Fruit fly (Drosophila melanogaster) whole organism, embryonic: ENCODE data around the gene Pgd.

ENCODE experiments used
- Atf6 ChIP-seq: fragments of 200-800 bp; sonication (Bioruptor generic); IDR thresholded peaks from 2 replicates; pipeline ENCODE4 v1.3.6; 2022; ENCODE audit warnings: missing biosample characterization, missing genetic modification characterization
- BEAF-32 ChIP-seq: fragments of 200-800 bp; sonication (Bioruptor generic); optimal IDR thresholded peaks from 3 replicates; lab custom pipeline; 2017; ENCODE audit warnings: missing biosample characterization, missing genetic modification characterization, mild to moderate bottlenecking, moderate library complexity, missing genetic modification reagents
- CG10209 ChIP-seq: fragments of 200-800 bp; sonication (Bioruptor generic); optimal IDR thresholded peaks from 3 replicates; lab custom pipeline; 2017; ENCODE audit warnings: missing biosample characterization, mild to moderate bottlenecking, missing genetic modification characterization, missing genetic modification reagents
- CG12155 ChIP-seq: fragments of 200-800 bp; sonication (Bioruptor generic); optimal IDR thresholded peaks from 3 replicates; lab custom pipeline; 2016; ENCODE audit warnings: missing biosample characterization, missing genetic modification characterization
- CG15514 ChIP-seq: fragments of 200-800 bp; sonication (Bioruptor generic); optimal IDR thresholded peaks from 3 replicates; lab custom pipeline; 2017; ENCODE audit warnings: missing biosample characterization, missing genetic modification characterization, mild to moderate bottlenecking, moderate library complexity, missing genetic modification reagents
- CG16779 ChIP-seq: fragments of 200-800 bp; sonication (Bioruptor generic); IDR thresholded peaks from 2 replicates; pipeline ENCODE4 v1.3.6; 2022; ENCODE audit warnings: missing biosample characterization, missing genetic modification characterization
- CG17612 ChIP-seq: fragments of 200-800 bp; sonication (Bioruptor generic); IDR thresholded peaks from 2 replicates; pipeline ENCODE4 v1.3.6; 2022; ENCODE audit warnings: missing biosample characterization, missing genetic modification characterization
- CG18764 ChIP-seq: fragments of 200-800 bp; sonication (Bioruptor generic); optimal IDR thresholded peaks from 3 replicates; lab custom pipeline; 2016; ENCODE audit warnings: missing biosample characterization, missing genetic modification characterization
- CG2199 ChIP-seq: fragments of 200-800 bp; sonication (Bioruptor generic); IDR thresholded peaks from 3 replicates; pipeline ENCODE4 v1.3.6; 2022; ENCODE audit warnings: missing biosample characterization, missing genetic modification characterization
- CG5245 ChIP-seq: fragments of 200-800 bp; sonication (Bioruptor generic); optimal IDR thresholded peaks from 3 replicates; lab custom pipeline; 2016; ENCODE audit warnings: missing biosample characterization, missing genetic modification characterization
- CG6175 ChIP-seq: fragments of 200-800 bp; sonication (Bioruptor generic); IDR thresholded peaks from 3 replicates; pipeline ENCODE4 v1.3.6; 2022; ENCODE audit warnings: missing biosample characterization, missing genetic modification characterization
- CG6791 ChIP-seq: fragments of 200-800 bp; sonication (Bioruptor generic); IDR thresholded peaks from 3 replicates; pipeline ENCODE4 v1.3.6; 2022; ENCODE audit warnings: missing biosample characterization, missing genetic modification characterization; ENCODE audit not compliant: partially characterized antibody
- CG7987 ChIP-seq: fragments of 200-800 bp; sonication (Bioruptor generic); optimal IDR thresholded peaks from 2 replicates; lab custom pipeline; 2018; ENCODE audit warnings: missing biosample characterization, mild to moderate bottlenecking, missing genetic modification characterization, moderate library complexity
- CG8290 ChIP-seq, 3 experiments: fragments of 200-800 bp; sonication (Bioruptor generic); optimal IDR thresholded peaks; 2 replicates each; lab custom pipeline; 2016 to 2019; ENCODE audit warnings: missing biosample characterization in 3 of 3, missing genetic modification characterization in 3 of 3, mild to moderate bottlenecking in 2 of 3, moderate library complexity in 1 of 3
- Gug ChIP-seq: fragments of 200-800 bp; sonication (Bioruptor generic); IDR thresholded peaks from 4 replicates; pipeline ENCODE4 v1.3.6; 2022; ENCODE audit warnings: missing biosample characterization, missing genetic modification characterization
- H15 ChIP-seq: fragments of 200-800 bp; sonication (Bioruptor generic); IDR thresholded peaks from 3 replicates; pipeline ENCODE4 v1.3.6; 2022; ENCODE audit warnings: missing biosample characterization, missing genetic modification characterization
- Hr39 ChIP-seq: fragments of >200 bp; optimal IDR thresholded peaks from 2 replicates; lab custom pipeline; 2017
- Mrtf ChIP-seq: fragments of 200-800 bp; sonication (Bioruptor generic); IDR thresholded peaks from 3 replicates; pipeline ENCODE4 v1.3.6; 2022; ENCODE audit warnings: missing biosample characterization, missing genetic modification characterization
- Ssrp ChIP-seq: fragments of 200-800 bp; sonication (Bioruptor generic); optimal IDR thresholded peaks from 2 replicates; lab custom pipeline; 2018; ENCODE audit warnings: missing biosample characterization, mild to moderate bottlenecking, missing genetic modification characterization, moderate library complexity
- al ChIP-seq: fragments of 200-800 bp; sonication (Bioruptor generic); IDR thresholded peaks from 2 replicates; pipeline ENCODE4 v1.3.6; 2022; ENCODE audit warnings: missing biosample characterization, missing genetic modification characterization
- ap ChIP-seq: fragments of 200-800 bp; sonication (Bioruptor generic); IDR thresholded peaks from 2 replicates; pipeline ENCODE4 v1.3.6; 2022; ENCODE audit warnings: missing biosample characterization, missing genetic modification characterization
- br ChIP-seq: fragments of >200 bp; optimal IDR thresholded peaks from 2 replicates; lab custom pipeline; 2017
- bsh ChIP-seq, 2 experiments: fragments of 200-800 bp; sonication (Bioruptor generic); optimal IDR thresholded peaks; 2 replicates each; lab custom pipeline; 2017 to 2018; ENCODE audit warnings: mild to moderate bottlenecking in 2 of 2, missing biosample characterization in 2 of 2, missing genetic modification characterization in 2 of 2, moderate library complexity in 1 of 2
- caup ChIP-seq: fragments of 200-800 bp; sonication (Bioruptor generic); optimal IDR thresholded peaks from 3 replicates; lab custom pipeline; 2017; ENCODE audit warnings: missing biosample characterization, mild to moderate bottlenecking, missing genetic modification characterization, moderate library complexity; ENCODE audit not compliant: severe bottlenecking
- chm ChIP-seq: fragments of 200-800 bp; sonication (Bioruptor generic); IDR thresholded peaks from 2 replicates; pipeline ENCODE4 v1.3.6; 2022; ENCODE audit warnings: missing biosample characterization, missing genetic modification characterization
- cwo ChIP-seq: fragments of 200-800 bp; sonication (Bioruptor generic); optimal IDR thresholded peaks from 3 replicates; lab custom pipeline; 2017; ENCODE audit warnings: missing biosample characterization, missing genetic modification characterization, mild to moderate bottlenecking, moderate library complexity, missing genetic modification reagents
- dm ChIP-seq: fragments of 200-800 bp; sonication (Bioruptor generic); optimal IDR thresholded peaks from 3 replicates; lab custom pipeline; 2016; ENCODE audit warnings: missing biosample characterization, missing genetic modification characterization
- dmrt11E ChIP-seq: fragments of 200-800 bp; sonication (Bioruptor generic); optimal IDR thresholded peaks from 3 replicates; lab custom pipeline; 2018; ENCODE audit warnings: missing biosample characterization, mild to moderate bottlenecking, missing genetic modification characterization, moderate library complexity
- en ChIP-seq: fragments of 200-800 bp; sonication (Bioruptor generic); optimal IDR thresholded peaks from 2 replicates; lab custom pipeline; 2016; ENCODE audit warnings: missing biosample characterization, missing genetic modification characterization
- fd3F ChIP-seq: fragments of 200-800 bp; sonication (Bioruptor generic); optimal IDR thresholded peaks from 2 replicates; lab custom pipeline; 2018; ENCODE audit warnings: missing biosample characterization, mild to moderate bottlenecking, missing genetic modification characterization, moderate library complexity
- fru ChIP-seq: fragments of >200 bp; optimal IDR thresholded peaks from 2 replicates; lab custom pipeline; 2017
- gce ChIP-seq: fragments of 200-800 bp; sonication (Bioruptor generic); IDR thresholded peaks from 3 replicates; pipeline ENCODE4 v1.3.6; 2022; ENCODE audit warnings: missing biosample characterization, missing genetic modification characterization
- jumu ChIP-seq: fragments of 200-800 bp; sonication (Bioruptor generic); optimal IDR thresholded peaks from 3 replicates; lab custom pipeline; 2016; ENCODE audit warnings: missing biosample characterization, missing genetic modification characterization
- lab ChIP-seq: fragments of 200-800 bp; sonication (Bioruptor generic); optimal IDR thresholded peaks from 3 replicates; lab custom pipeline; 2017; ENCODE audit warnings: missing biosample characterization, missing genetic modification characterization, mild to moderate bottlenecking, moderate library complexity, missing genetic modification reagents
- lmd ChIP-seq: fragments of 200-800 bp; sonication (Bioruptor generic); IDR thresholded peaks from 2 replicates; pipeline ENCODE4 v1.3.6; 2022; ENCODE audit warnings: missing biosample characterization, missing genetic modification characterization
- lola ChIP-seq, 3 experiments: fragments of >200 bp in 2 of 3; fragments of 200-800 bp in 1 of 3; sonication (Bioruptor generic) in 1 of 3; optimal IDR thresholded peaks; 2 replicates each; lab custom pipeline; 2017 to 2019; ENCODE audit warnings: missing biosample characterization in 3 of 3, missing genetic modification characterization in 3 of 3, mild to moderate bottlenecking in 1 of 3, moderate library complexity in 1 of 3
- nau ChIP-seq: fragments of 200-800 bp; sonication (Bioruptor generic); optimal IDR thresholded peaks from 3 replicates; lab custom pipeline; 2017; ENCODE audit warnings: missing biosample characterization, mild to moderate bottlenecking, missing genetic modification characterization, missing genetic modification reagents
- nerfin-1 ChIP-seq: fragments of 200-800 bp; sonication (Bioruptor generic); optimal IDR thresholded peaks from 3 replicates; lab custom pipeline; 2019; ENCODE audit warnings: missing biosample characterization, mild to moderate bottlenecking, missing genetic modification characterization, moderate library complexity
- nmo ChIP-seq: fragments of 200-800 bp; sonication (Bioruptor generic); optimal IDR thresholded peaks from 2 replicates; lab custom pipeline; 2018; ENCODE audit warnings: missing biosample characterization, mild to moderate bottlenecking, missing genetic modification characterization, moderate library complexity
- odd ChIP-seq: fragments of 200-800 bp; sonication (Bioruptor generic); optimal IDR thresholded peaks from 2 replicates; lab custom pipeline; 2017; ENCODE audit warnings: missing biosample characterization, mild to moderate bottlenecking, missing genetic modification characterization
- pzg ChIP-seq: fragments of 200-800 bp; sonication (Bioruptor generic); optimal IDR thresholded peaks from 3 replicates; lab custom pipeline; 2018; ENCODE audit warnings: missing biosample characterization, mild to moderate bottlenecking, missing genetic modification characterization, moderate library complexity
- sc ChIP-seq, 3 experiments: fragments of >200 bp in 2 of 3; fragments of 200-800 bp in 1 of 3; sonication (Bioruptor generic) in 1 of 3; optimal IDR thresholded peaks; 2 replicates in 2 of 3; 3 replicates in 1 of 3; lab custom pipeline; 2017; ENCODE audit warnings: mild to moderate bottlenecking in 1 of 3, missing biosample characterization in 1 of 3, missing genetic modification characterization in 1 of 3, missing genetic modification reagents in 1 of 3
- slbo ChIP-seq: fragments of 200-800 bp; sonication (Bioruptor generic); IDR thresholded peaks from 2 replicates; pipeline ENCODE4 v1.3.6; 2022; ENCODE audit warnings: missing biosample characterization, missing genetic modification characterization
- ssp ChIP-seq: fragments of 200-800 bp; sonication (Bioruptor generic); IDR thresholded peaks from 2 replicates; pipeline ENCODE4 v1.3.6; 2022; ENCODE audit warnings: missing biosample characterization, missing genetic modification characterization
- sug ChIP-seq: fragments of 200-800 bp; optimal IDR thresholded peaks from 2 replicates; lab custom pipeline; 2019; ENCODE audit warnings: missing biosample characterization, mild to moderate bottlenecking, missing genetic modification characterization, moderate library complexity
- twi ChIP-seq: fragments of 200-800 bp; optimal IDR thresholded peaks from 2 replicates; lab custom pipeline; 2019; ENCODE audit warnings: missing biosample characterization, mild to moderate bottlenecking, missing genetic modification characterization, moderate library complexity
- z ChIP-seq: fragments of 200-800 bp; sonication (Bioruptor generic); IDR thresholded peaks from 3 replicates; pipeline ENCODE4 v1.3.6; 2022; ENCODE audit warnings: missing biosample characterization, missing genetic modification characterization

Gene Pgd

DNA sequence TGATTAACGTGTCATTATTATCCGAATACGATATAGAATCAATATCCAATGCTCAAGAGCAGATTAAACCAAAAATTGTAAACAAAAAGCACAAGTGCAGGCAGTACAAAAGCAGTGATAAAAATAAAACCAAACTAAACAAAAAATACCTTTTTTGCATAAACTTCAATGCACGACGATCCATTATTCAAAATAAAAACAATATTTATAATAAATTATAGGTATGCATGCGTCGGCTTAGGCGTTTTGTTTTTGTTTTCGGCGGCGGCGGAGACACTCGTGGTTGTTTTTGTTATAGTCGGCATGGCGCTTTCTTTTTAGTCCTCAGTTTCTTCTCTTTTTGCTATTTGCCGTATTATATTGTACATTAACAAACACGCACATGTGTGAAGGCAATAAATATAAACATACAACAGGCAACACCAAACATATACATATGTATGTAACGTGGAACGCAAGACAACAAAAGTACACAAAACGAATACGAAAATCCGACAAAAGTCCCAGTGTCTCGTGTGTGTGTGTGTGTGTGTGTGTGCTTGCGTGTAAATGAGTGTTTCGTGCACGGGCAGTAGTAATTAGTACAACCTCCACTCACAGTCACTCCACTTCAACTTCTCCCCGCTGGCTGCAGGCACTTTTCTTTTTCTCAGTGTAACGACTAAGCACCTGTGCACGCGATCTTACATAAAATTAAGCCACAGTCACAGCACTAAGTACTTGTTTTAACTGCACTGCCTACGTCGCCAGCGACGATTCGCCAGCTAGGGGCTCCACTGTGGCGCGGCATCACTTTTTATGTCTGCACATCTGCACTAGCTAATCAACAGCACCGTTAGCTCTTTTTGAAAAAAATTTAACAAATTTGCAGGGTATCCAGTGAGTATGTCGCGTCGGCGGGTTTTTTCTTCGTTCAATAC lies 8.8 kb upstream of the Pgd start (continued):
- TF ChIP-seq fd3F = no peak
- peak; percentile 6 for TF ChIP-seq lab
- TF ChIP-seq CG7987 = no peak
- no peak for TF ChIP-seq CG8290 (GFP tag; optimal IDR thresholded peaks at IDR 0.05; lab: Kevin White, UChicago)
- TF ChIP-seq CG8290 (tag; optimal IDR thresholded peaks at IDR 0.05; lab: Kevin White, UChicago) = no peak
- TF ChIP-seq CG6175 = no peak
- no peak for TF ChIP-seq BEAF-32 (GFP tag; lab: Kevin White, UChicago)
- TF ChIP-seq chm (GFP tag; lab: Robert Waterston, UW) = no peak
- peak; percentile 20; the same call in 1 of the 3 replicates for TF ChIP-seq z (GFP tag; lab: Robert Waterston, UW)
- TF ChIP-seq lmd (GFP tag; lab: Robert Waterston, UW) = peak; percentile 62
- TF ChIP-seq nerfin-1 (tag; lab: Kevin White, UChicago) = no peak
- peak; percentile 37; the same call in 1 of the 2 replicates for TF ChIP-seq al (GFP tag; lab: Robert Waterston, UW)
- no peak for TF ChIP-seq fru
- no peak for TF ChIP-seq sc (optimal IDR thresholded peaks at IDR 0.05; lab: Kevin White, UChicago)
- no peak for TF ChIP-seq sc (GFP tag; optimal IDR thresholded peaks at IDR 0.05; lab: Kevin White, UChicago)
- no peak for TF ChIP-seq CG12155 (GFP tag; lab: Kevin White, UChicago)
- TF ChIP-seq Gug (GFP tag; lab: Robert Waterston, UW) = peak; percentile 65; the same call in 3 of the 4 replicates
- no peak for TF ChIP-seq dm
- TF ChIP-seq caup (GFP tag; lab: Kevin White, UChicago) = no peak
- TF ChIP-seq Atf6 = no peak
- peak; percentile 61; the same call in 1 of the 3 replicates for TF ChIP-seq Mrtf (GFP tag; lab: Robert Waterston, UW)
- 0 out of 3 replicates have a peak, but pooled peaks have one; percentile 18 for TF ChIP-seq H15 (GFP tag; lab: Robert Waterston, UW)
- peak; percentile 75 for TF ChIP-seq twi
- TF ChIP-seq CG10209 (GFP tag; lab: Kevin White, UChicago) = peak; percentile 3
- peak; percentile 66 for TF ChIP-seq cwo
- TF ChIP-seq gce (GFP tag; lab: Robert Waterston, UW) = no peak
- TF ChIP-seq CG18764 (GFP tag; lab: Kevin White, UChicago) = no peak
- TF ChIP-seq CG15514 = peak; percentile 6
- TF ChIP-seq CG16779 (GFP tag; lab: Robert Waterston, UW) = no peak
- no peak for TF ChIP-seq Hr39 (lab: Kevin White, UChicago)
- TF ChIP-seq bsh (GFP tag; optimal IDR thresholded peaks at IDR 0.05; lab: Kevin White, UChicago) = peak in 1 of 2 experiments; percentile 18
- no peak for TF ChIP-seq sug (tag; lab: Kevin White, UChicago)
- no peak for TF ChIP-seq br
- peak; percentile 41; the same call in 1 of the 2 replicates for TF ChIP-seq ssp (GFP tag; lab: Robert Waterston, UW)
- no peak for TF ChIP-seq CG5245
- TF ChIP-seq pzg (GFP tag; lab: Kevin White, UChicago) = no peak
- TF ChIP-seq nmo (GFP tag; lab: Kevin White, UChicago) = peak; percentile 15
- peak; percentile 54 for TF ChIP-seq slbo (GFP tag; lab: Robert Waterston, UW)
- TF ChIP-seq nau (GFP tag; lab: Kevin White, UChicago) = no peak
- no peak for TF ChIP-seq dmrt11E (tag; lab: Kevin White, UChicago)
- TF ChIP-seq CG17612 (GFP tag; lab: Robert Waterston, UW) = peak; percentile 58; the same call in 1 of the 2 replicates
- no peak for TF ChIP-seq ap (GFP tag; lab: Robert Waterston, UW)
- peak; percentile 20 for TF ChIP-seq Ssrp (tag; lab: Kevin White, UChicago)
- no peak for TF ChIP-seq odd (GFP tag; lab: Kevin White, UChicago)
- TF ChIP-seq CG6791 (GFP tag; lab: Robert Waterston, UW) = no peak
- TF ChIP-seq CG2199 (GFP tag; lab: Robert Waterston, UW) = no peak; the same call in 2 of the 3 replicates
- peak; percentile 58 for TF ChIP-seq jumu (GFP tag; lab: Kevin White, UChicago)
- no peak for TF ChIP-seq en
- peak in 1 of 3 experiments; percentile 21 for TF ChIP-seq lola (GFP tag; optimal IDR thresholded peaks at IDR 0.05; lab: Kevin White, UChicago)
